Worm (Caenorhabditis elegans) whole organism, mixed stage, embryonic: Measurements from ENCODE around the gene ceh-36.
A peak's percentile ranks its signal among the peaks of the same experiment; 100 is the strongest.

Source experiments
- M03D4.4 ChIP-seq: sonication (generic microtip); optimal IDR thresholded peaks from 2 replicates; lab custom pipeline; 2017; ENCODE audit warnings: mild to moderate bottlenecking, missing genetic modification characterization, missing compliant biosample characterization
- bed-3 ChIP-seq: fragments of 200-800 bp; sonication (Bioruptor generic); optimal IDR thresholded peaks from 3 replicates; lab custom pipeline; 2018; ENCODE audit warnings: mild to moderate bottlenecking, missing genetic modification characterization, moderate library complexity, missing compliant biosample characterization
- blmp-1 ChIP-seq: fragments of 150-350 bp; optimal IDR thresholded peaks from 2 replicates; lab custom pipeline; 2014; ENCODE audit warnings: missing biosample characterization, missing genetic modification characterization
- ceh-39 ChIP-seq: fragments of 150-350 bp; optimal IDR thresholded peaks from 2 replicates; lab custom pipeline; 2014; ENCODE audit warnings: missing biosample characterization, missing genetic modification characterization
- ceh-43 ChIP-seq: fragments of 200-800 bp; sonication (Bioruptor generic); optimal IDR thresholded peaks from 2 replicates; lab custom pipeline; 2018; ENCODE audit warnings: mild to moderate bottlenecking, missing genetic modification characterization, moderate library complexity, missing compliant biosample characterization
- ceh-83 ChIP-seq: fragments of 200-800 bp; sonication (Bioruptor generic); optimal IDR thresholded peaks from 2 replicates; lab custom pipeline; 2018; ENCODE audit warnings: mild to moderate bottlenecking, missing genetic modification characterization, missing compliant biosample characterization
- ces-1 ChIP-seq: fragments of 150-350 bp; optimal IDR thresholded peaks from 2 replicates; lab custom pipeline; 2014; ENCODE audit warnings: missing biosample characterization, missing genetic modification reagents, missing genetic modification characterization
- cnd-1 ChIP-seq: fragments of 200-800 bp; sonication (Bioruptor generic); optimal IDR thresholded peaks from 2 replicates; lab custom pipeline; 2018; ENCODE audit warnings: mild to moderate bottlenecking, missing genetic modification characterization, missing compliant biosample characterization
- drap-1 ChIP-seq: fragments of 200-800 bp; sonication (Bioruptor generic); optimal IDR thresholded peaks from 3 replicates; lab custom pipeline; 2018; ENCODE audit warnings: mild to moderate bottlenecking, missing genetic modification characterization, missing compliant biosample characterization
- elt-1 ChIP-seq: sonication (generic microtip); optimal IDR thresholded peaks from 2 replicates; lab custom pipeline; 2017; ENCODE audit warnings: missing genetic modification characterization, mild to moderate bottlenecking, missing compliant biosample characterization, antibody characterized with exemption, moderate library complexity, borderline replicate concordance; ENCODE audit not compliant: insufficient read depth
- elt-3 ChIP-seq: fragments of 150-350 bp; optimal IDR thresholded peaks from 2 replicates; lab custom pipeline; 2014; ENCODE audit warnings: missing biosample characterization, missing genetic modification characterization
- flh-1 ChIP-seq: fragments of 200-800 bp; sonication (Bioruptor generic); optimal IDR thresholded peaks from 2 replicates; lab custom pipeline; 2018; ENCODE audit warnings: mild to moderate bottlenecking, missing genetic modification characterization, moderate library complexity, missing compliant biosample characterization
- ham-2 ChIP-seq: fragments of 200-800 bp; sonication (Bioruptor generic); optimal IDR thresholded peaks from 2 replicates; lab custom pipeline; 2018; ENCODE audit warnings: mild to moderate bottlenecking, missing genetic modification characterization, missing compliant biosample characterization
- hlh-1 ChIP-seq: fragments of 150-350 bp; optimal IDR thresholded peaks from 2 replicates; lab custom pipeline; 2014; ENCODE audit warnings: missing biosample characterization, missing genetic modification reagents, missing genetic modification characterization
- lin-13 ChIP-seq: fragments of 150-350 bp; optimal IDR thresholded peaks from 2 replicates; lab custom pipeline; 2014; ENCODE audit warnings: missing biosample characterization, missing genetic modification characterization
- lin-32 ChIP-seq: fragments of 200-800 bp; sonication (Bioruptor generic); optimal IDR thresholded peaks from 2 replicates; lab custom pipeline; 2018; ENCODE audit warnings: mild to moderate bottlenecking, missing genetic modification characterization, missing compliant biosample characterization
- lsy-2 ChIP-seq: fragments of 150-350 bp; optimal IDR thresholded peaks from 2 replicates; lab custom pipeline; 2014; ENCODE audit warnings: missing biosample characterization, missing genetic modification characterization
- mab-5 ChIP-seq: fragments of 150-350 bp; optimal IDR thresholded peaks from 2 replicates; lab custom pipeline; 2014; ENCODE audit warnings: missing biosample characterization, missing genetic modification characterization
- mep-1 ChIP-seq: fragments of 150-350 bp; optimal IDR thresholded peaks from 2 replicates; lab custom pipeline; 2017; ENCODE audit warnings: missing biosample characterization, missing genetic modification reagents, missing genetic modification characterization, inconsistent platforms
- mls-2 ChIP-seq: sonication (generic microtip); optimal IDR thresholded peaks from 2 replicates; lab custom pipeline; 2016; ENCODE audit warnings: mild to moderate bottlenecking, missing genetic modification characterization, moderate library complexity, missing compliant biosample characterization
- nhr-12 ChIP-seq: fragments of 150-350 bp; optimal IDR thresholded peaks from 2 replicates; lab custom pipeline; 2014; ENCODE audit warnings: missing biosample characterization, missing genetic modification characterization
- nhr-2 ChIP-seq: fragments of 150-350 bp; optimal IDR thresholded peaks from 2 replicates; lab custom pipeline; 2014; ENCODE audit warnings: missing biosample characterization, missing genetic modification characterization
- nhr-237 ChIP-seq: fragments of 150-350 bp; optimal IDR thresholded peaks from 2 replicates; lab custom pipeline; 2014; ENCODE audit warnings: missing biosample characterization, missing genetic modification characterization
- nhr-28 ChIP-seq: fragments of 150-350 bp; optimal IDR thresholded peaks from 2 replicates; lab custom pipeline; 2014; ENCODE audit warnings: missing biosample characterization, missing genetic modification characterization
- nhr-76 ChIP-seq: sonication (generic microtip); optimal IDR thresholded peaks from 2 replicates; lab custom pipeline; 2017; ENCODE audit warnings: missing biosample characterization, missing genetic modification characterization
- pha-4 ChIP-seq: fragments of 150-350 bp; optimal IDR thresholded peaks from 2 replicates; lab custom pipeline; 2018; ENCODE audit warnings: missing biosample characterization, missing genetic modification reagents, missing genetic modification characterization
- sem-2 ChIP-seq: fragments of 200-800 bp; sonication (Bioruptor generic); optimal IDR thresholded peaks from 2 replicates; lab custom pipeline; 2018; ENCODE audit warnings: mild to moderate bottlenecking, missing genetic modification characterization, missing compliant biosample characterization
- snpc-4 ChIP-seq: fragments of 150-350 bp; optimal IDR thresholded peaks from 2 replicates; lab custom pipeline; 2014; ENCODE audit warnings: missing biosample characterization, missing genetic modification characterization
- sptf-1 ChIP-seq: sonication (generic microtip); optimal IDR thresholded peaks from 2 replicates; lab custom pipeline; 2017; ENCODE audit warnings: mild to moderate bottlenecking, missing genetic modification characterization, moderate library complexity, missing compliant biosample characterization
- tbx-8 ChIP-seq: fragments of 200-800 bp; sonication (Bioruptor generic); optimal IDR thresholded peaks from 2 replicates; lab custom pipeline; 2018; ENCODE audit warnings: mild to moderate bottlenecking, missing genetic modification characterization, moderate library complexity, missing compliant biosample characterization
- unc-120 ChIP-seq: sonication (generic microtip); optimal IDR thresholded peaks from 2 replicates; lab custom pipeline; 2017; ENCODE audit warnings: missing genetic modification characterization, missing compliant biosample characterization; ENCODE audit not compliant: poor library complexity, severe bottlenecking
- unc-39 ChIP-seq: fragments of 150-350 bp; optimal IDR thresholded peaks from 2 replicates; lab custom pipeline; 2014; ENCODE audit warnings: missing biosample characterization, missing genetic modification characterization
- unc-62 ChIP-seq: fragments of 150-350 bp; optimal IDR thresholded peaks from 2 replicates; lab custom pipeline; 2014; ENCODE audit warnings: missing biosample characterization, missing genetic modification reagents, missing genetic modification characterization
- zip-8 ChIP-seq: fragments of 150-350 bp; optimal IDR thresholded peaks from 2 replicates; lab custom pipeline; 2014; ENCODE audit warnings: missing biosample characterization, missing genetic modification characterization
- ztf-11 ChIP-seq: fragments of 150-350 bp; optimal IDR thresholded peaks from 2 replicates; lab custom pipeline; 2014; ENCODE audit warnings: missing biosample characterization, missing genetic modification characterization

Gene ceh-36

DNA sequence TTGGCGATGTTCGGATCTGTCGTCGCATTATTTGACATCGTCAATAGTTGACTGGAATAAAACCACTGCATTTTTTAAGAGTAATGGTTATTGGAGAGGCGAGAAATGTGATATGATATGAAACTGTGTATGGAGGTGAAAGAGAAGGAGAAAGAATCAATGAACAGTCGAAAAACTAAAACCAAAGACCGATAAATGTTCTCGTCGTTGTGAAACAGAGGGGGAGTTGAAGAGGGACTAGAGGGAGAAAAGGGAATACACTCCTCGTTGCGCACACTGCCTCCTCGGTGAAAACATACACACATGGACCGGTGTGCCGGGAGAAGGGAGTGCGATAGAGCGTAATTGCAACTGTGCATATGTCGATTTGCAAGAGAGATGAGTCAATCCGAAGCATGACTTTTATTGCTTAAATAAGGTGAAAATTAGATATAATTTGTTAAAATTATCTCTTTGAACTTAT, 16.8 kb downstream of the ceh-36 start, which contains the start of gene sym-4:
Gene sym-4, minus strand, starts transcription at position 51 of the 463 bp plus-strand sequence.
- TF ChIP-seq elt-1 (tag; lab: Kevin White, UChicago) (peak; percentile 50), ceh-43 (GFP tag; lab: Kevin White, UChicago) (no peak), sptf-1 (tag; lab: Kevin White, UChicago) (peak; percentile 38), drap-1 (GFP tag; lab: Kevin White, UChicago) (peak; percentile 36), nhr-12 (tag; lab: Kevin White, UChicago) (no peak), tbx-8 (GFP tag; lab: Kevin White, UChicago) (no peak), lin-32 (peak; percentile 1), ceh-83 (no peak), unc-39 (peak; percentile 6), mep-1 (tag; lab: Kevin White, UChicago) (peak; percentile 82), ztf-11 (tag; lab: Kevin White, UChicago) (no peak), bed-3 (GFP tag; lab: Kevin White, UChicago) (no peak), nhr-2 (tag; lab: Kevin White, UChicago) (peak; percentile 51), nhr-237 (tag; lab: Kevin White, UChicago) (peak; percentile 83), zip-8 (tag; lab: Kevin White, UChicago) (no peak), lin-13 (tag; lab: Kevin White, UChicago) (peak; percentile 21), sem-2 (no peak), cnd-1 (tag; lab: Kevin White, UChicago) (peak; percentile 21), nhr-28 (tag; lab: Kevin White, UChicago) (no peak), unc-120 (tag; lab: Kevin White, UChicago) (peak; percentile 99), M03D4.4 (tag; lab: Kevin White, UChicago) (peak; percentile 20), elt-3 (tag; lab: Kevin White, UChicago) (peak; percentile 68), lsy-2 (tag; lab: Kevin White, UChicago) (peak; percentile 59), snpc-4 (tag; lab: Kevin White, UChicago) (no peak), hlh-1 (peak; percentile 62), unc-62 (peak; percentile 74), flh-1 (GFP tag; lab: Kevin White, UChicago) (no peak), ces-1 (GFP tag; lab: Kevin White, UChicago) (peak; percentile 87), ham-2 (GFP tag; lab: Kevin White, UChicago) (no peak), pha-4 (tag; lab: Kevin White, UChicago) (peak; percentile 88), blmp-1 (tag; lab: Kevin White, UChicago) (no peak), ceh-39 (tag; lab: Kevin White, UChicago) (peak; percentile 42), mab-5 (tag; lab: Kevin White, UChicago) (no peak), nhr-76 (tag; lab: Kevin White, UChicago) (no peak), mls-2 (no peak)

DNA sequence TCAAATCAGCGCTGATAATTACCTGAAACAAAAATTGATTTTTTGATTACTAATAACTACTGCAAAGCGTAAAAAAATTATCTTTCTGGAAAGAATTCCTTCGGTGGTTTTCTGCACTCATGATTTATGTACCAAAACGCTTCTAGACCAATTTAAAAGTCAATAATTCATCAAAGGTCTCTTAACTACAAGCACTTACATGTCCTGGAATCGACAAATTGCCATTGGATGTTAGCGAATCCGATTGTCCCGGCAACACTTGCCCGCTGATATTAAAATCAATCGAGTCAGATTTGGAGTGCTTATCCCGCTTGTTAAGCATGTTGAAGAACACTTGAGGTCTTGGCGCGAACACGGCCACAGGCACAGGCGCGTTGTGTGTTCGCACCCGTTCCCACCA, 21.2 kb downstream of the ceh-36 start:
- TF ChIP-seq mls-2 (no peak), lin-13 (tag; lab: Kevin White, UChicago) (no peak), mab-5 (tag; lab: Kevin White, UChicago) (no peak), lsy-2 (tag; lab: Kevin White, UChicago) (no peak), pha-4 (tag; lab: Kevin White, UChicago) (no peak), ceh-43 (GFP tag; lab: Kevin White, UChicago) (no peak), tbx-8 (GFP tag; lab: Kevin White, UChicago) (no peak), ces-1 (GFP tag; lab: Kevin White, UChicago) (no peak), elt-3 (tag; lab: Kevin White, UChicago) (no peak), ceh-39 (tag; lab: Kevin White, UChicago) (no peak), sptf-1 (tag; lab: Kevin White, UChicago) (no peak)

DNA sequence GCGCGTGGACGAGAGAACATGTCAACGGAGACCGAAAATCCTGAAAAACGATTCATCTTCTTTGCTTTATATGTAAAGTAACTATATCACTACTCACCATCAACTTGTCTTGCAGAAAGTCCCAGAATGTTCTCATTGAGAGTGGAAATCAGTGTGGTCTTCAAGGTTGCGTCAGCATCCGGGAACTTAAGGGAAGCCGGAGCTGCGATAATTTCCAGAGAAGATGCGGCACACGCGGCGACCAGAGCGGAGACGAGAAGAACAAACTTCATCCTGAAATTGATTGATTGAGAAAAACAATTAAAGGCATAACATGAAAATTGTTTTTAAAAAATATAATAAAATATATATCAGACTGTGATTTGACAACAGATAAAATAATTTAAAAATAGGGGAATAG, 22.1 kb downstream of the ceh-36 start, which contains the start of gene vha-20:
Gene vha-20, minus strand, starts transcription at position 273 of the 400 bp plus-strand sequence.
- no peak for TF ChIP-seq nhr-76 (tag; lab: Kevin White, UChicago)
- no peak for TF ChIP-seq mls-2
- TF ChIP-seq unc-62 = no peak
- TF ChIP-seq drap-1 (GFP tag; lab: Kevin White, UChicago) = no peak
- no peak for TF ChIP-seq ceh-39 (tag; lab: Kevin White, UChicago)
- no peak for TF ChIP-seq ceh-83
- TF ChIP-seq lin-13 (tag; lab: Kevin White, UChicago) = no peak
- no peak for TF ChIP-seq nhr-28 (tag; lab: Kevin White, UChicago)
- no peak for TF ChIP-seq ham-2 (GFP tag; lab: Kevin White, UChicago)
- no peak for TF ChIP-seq sptf-1 (tag; lab: Kevin White, UChicago)
- TF ChIP-seq pha-4 (tag; lab: Kevin White, UChicago) = no peak
